Worm (Caenorhabditis elegans) whole organism, L2 larva: ENCODE results near the gene ZK666.12.

Source experiments
- F13H6.1 ChIP-seq: sonication (generic microtip); optimal IDR thresholded peaks from 2 replicates; lab custom pipeline; 2016; ENCODE audit warnings: missing genetic modification characterization, missing compliant biosample characterization
- ZK546.5 ChIP-seq: sonication (generic microtip); optimal IDR thresholded peaks from 2 replicates; lab custom pipeline; 2017; ENCODE audit warnings: missing biosample characterization, missing genetic modification characterization
- alr-1 ChIP-seq: fragments of 150-350 bp; optimal IDR thresholded peaks from 2 replicates; lab custom pipeline; 2014; ENCODE audit warnings: missing biosample characterization, missing genetic modification characterization
- ama-1 ChIP-seq: fragments of 150-350 bp; optimal IDR thresholded peaks from 2 replicates; lab custom pipeline; 2018; ENCODE audit warnings: inconsistent platforms
- blmp-1 ChIP-seq: sonication (generic microtip); optimal IDR thresholded peaks from 2 replicates; lab custom pipeline; 2017; ENCODE audit warnings: missing genetic modification characterization, mild to moderate bottlenecking, missing compliant biosample characterization, antibody characterized with exemption, moderate library complexity; ENCODE audit not compliant: insufficient read depth
- ceh-16 ChIP-seq: fragments of 150-350 bp; optimal IDR thresholded peaks from 2 replicates; lab custom pipeline; 2014; ENCODE audit warnings: missing biosample characterization, missing genetic modification characterization
- ceh-82 ChIP-seq: fragments of 150-350 bp; optimal IDR thresholded peaks from 2 replicates; lab custom pipeline; 2014; ENCODE audit warnings: missing biosample characterization, missing genetic modification characterization
- crh-2 ChIP-seq: sonication (generic microtip); optimal IDR thresholded peaks from 2 replicates; lab custom pipeline; 2017; ENCODE audit warnings: missing biosample characterization, missing genetic modification characterization
- dmd-4 ChIP-seq: sonication (generic microtip); optimal IDR thresholded peaks from 2 replicates; lab custom pipeline; 2017; ENCODE audit warnings: missing biosample characterization, missing genetic modification characterization
- elt-1 ChIP-seq: fragments of 150-350 bp; optimal IDR thresholded peaks from 2 replicates; lab custom pipeline; 2014; ENCODE audit warnings: missing biosample characterization, missing genetic modification characterization
- fos-1 ChIP-seq: fragments of 150-350 bp; optimal IDR thresholded peaks from 2 replicates; lab custom pipeline; 2014; ENCODE audit warnings: missing biosample characterization, missing genetic modification characterization
- gmeb-1 ChIP-seq: fragments of 150-350 bp; optimal IDR thresholded peaks from 2 replicates; lab custom pipeline; 2014; ENCODE audit warnings: missing biosample characterization, missing genetic modification characterization
- lin-13 ChIP-seq: fragments of 150-350 bp; optimal IDR thresholded peaks from 2 replicates; lab custom pipeline; 2014; ENCODE audit warnings: missing biosample characterization, missing genetic modification reagents, missing genetic modification characterization
- lin-39 ChIP-seq: fragments of 150-350 bp; optimal IDR thresholded peaks from 2 replicates; lab custom pipeline; 2014; ENCODE audit warnings: missing biosample characterization, missing genetic modification reagents, missing genetic modification characterization
- lsy-2 ChIP-seq, 2 experiments: fragments of 150-350 bp in 1 of 2; sonication (generic microtip) in 1 of 2; optimal IDR thresholded peaks; 2 replicates each; lab custom pipeline; 2014 to 2017; ENCODE audit warnings: missing biosample characterization in 2 of 2, missing genetic modification characterization in 2 of 2
- mab-5 ChIP-seq: fragments of 150-350 bp; optimal IDR thresholded peaks from 2 replicates; lab custom pipeline; 2014; ENCODE audit warnings: missing biosample characterization, missing genetic modification characterization
- mdl-1 ChIP-seq, 2 experiments: fragments of 150-350 bp in 1 of 2; sonication (generic microtip) in 1 of 2; optimal IDR thresholded peaks; 2 replicates each; lab custom pipeline; 2017; ENCODE audit warnings: missing biosample characterization in 2 of 2, missing genetic modification characterization in 2 of 2
- nhr-10 ChIP-seq: sonication (generic microtip); optimal IDR thresholded peaks from 2 replicates; lab custom pipeline; 2017; ENCODE audit warnings: missing biosample characterization, missing genetic modification characterization
- nhr-11 ChIP-seq: fragments of 150-350 bp; optimal IDR thresholded peaks from 2 replicates; lab custom pipeline; 2014; ENCODE audit warnings: missing biosample characterization, missing genetic modification characterization
- nhr-129 ChIP-seq: fragments of 150-350 bp; optimal IDR thresholded peaks from 2 replicates; lab custom pipeline; 2014; ENCODE audit warnings: missing biosample characterization, missing genetic modification characterization
- nhr-21 ChIP-seq: fragments of 150-350 bp; optimal IDR thresholded peaks from 2 replicates; lab custom pipeline; 2014; ENCODE audit warnings: missing biosample characterization, missing genetic modification characterization
- nhr-23 ChIP-seq: fragments of 150-350 bp; optimal IDR thresholded peaks from 2 replicates; lab custom pipeline; 2014; ENCODE audit warnings: missing biosample characterization, missing genetic modification reagents, missing genetic modification characterization
- nhr-25 ChIP-seq: fragments of 150-350 bp; sonication (generic microtip); optimal IDR thresholded peaks from 3 replicates; lab custom pipeline; 2014; ENCODE audit warnings: missing biosample characterization, missing genetic modification characterization
- nhr-6 ChIP-seq: fragments of 150-350 bp; optimal IDR thresholded peaks from 2 replicates; lab custom pipeline; 2014; ENCODE audit warnings: missing biosample characterization, missing genetic modification characterization
- nhr-77 ChIP-seq: fragments of 150-350 bp; optimal IDR thresholded peaks from 2 replicates; lab custom pipeline; 2014; ENCODE audit warnings: missing biosample characterization, missing genetic modification characterization
- skn-1 ChIP-seq: sonication (generic microtip); optimal IDR thresholded peaks from 2 replicates; lab custom pipeline; 2017; ENCODE audit warnings: missing biosample characterization, missing genetic modification characterization
- sma-3 ChIP-seq: sonication (generic microtip); optimal IDR thresholded peaks from 2 replicates; lab custom pipeline; 2016; ENCODE audit warnings: missing genetic modification reagents, missing genetic modification characterization, missing compliant biosample characterization
- sma-9 ChIP-seq, 2 experiments: fragments of 150-350 bp in 1 of 2; sonication (generic microtip) in 1 of 2; optimal IDR thresholded peaks; 2 replicates each; lab custom pipeline; 2014 to 2016; ENCODE audit warnings: missing genetic modification characterization in 2 of 2, mild to moderate bottlenecking in 1 of 2, missing biosample characterization in 1 of 2, missing compliant biosample characterization in 1 of 2, missing genetic modification reagents in 1 of 2, moderate library complexity in 1 of 2
- snpc-4 ChIP-seq: fragments of 150-350 bp; optimal IDR thresholded peaks from 2 replicates; lab custom pipeline; 2014; ENCODE audit warnings: missing biosample characterization, missing genetic modification characterization
- unc-39 ChIP-seq: fragments of 150-350 bp; optimal IDR thresholded peaks from 2 replicates; lab custom pipeline; 2014; ENCODE audit warnings: missing biosample characterization, missing genetic modification characterization
- unc-55 ChIP-seq: fragments of 150-350 bp; sonication (generic microtip); optimal IDR thresholded peaks from 3 replicates; lab custom pipeline; 2014; ENCODE audit warnings: missing biosample characterization, missing genetic modification reagents, missing genetic modification characterization
- unc-62 ChIP-seq: fragments of 150-350 bp; optimal IDR thresholded peaks from 2 replicates; lab custom pipeline; 2014; ENCODE audit warnings: missing biosample characterization, missing genetic modification reagents, missing genetic modification characterization

ZK666.12 gene

ce11 chrII:10515422-10515821, 19.4 kb downstream of the ZK666.12 start:
- peak; percentile 20 for TF ChIP-seq nhr-129 (tag; lab: Kevin White, UChicago)
- TF ChIP-seq sma-3 (GFP tag; lab: Kevin White, UChicago) = peak; percentile 64
- TF ChIP-seq lsy-2 (tag; optimal IDR thresholded peaks at IDR 0.05; lab: Kevin White, UChicago) = no peak
- TF ChIP-seq sma-9 (GFP tag; optimal IDR thresholded peaks at IDR 0.05; lab: Kevin White, UChicago) = peak; percentile 50
- TF ChIP-seq sma-9 (tag; optimal IDR thresholded peaks at IDR 0.05; lab: Kevin White, UChicago) = no peak
- peak; percentile 12 for TF ChIP-seq fos-1
- no peak for TF ChIP-seq ama-1

DNA sequence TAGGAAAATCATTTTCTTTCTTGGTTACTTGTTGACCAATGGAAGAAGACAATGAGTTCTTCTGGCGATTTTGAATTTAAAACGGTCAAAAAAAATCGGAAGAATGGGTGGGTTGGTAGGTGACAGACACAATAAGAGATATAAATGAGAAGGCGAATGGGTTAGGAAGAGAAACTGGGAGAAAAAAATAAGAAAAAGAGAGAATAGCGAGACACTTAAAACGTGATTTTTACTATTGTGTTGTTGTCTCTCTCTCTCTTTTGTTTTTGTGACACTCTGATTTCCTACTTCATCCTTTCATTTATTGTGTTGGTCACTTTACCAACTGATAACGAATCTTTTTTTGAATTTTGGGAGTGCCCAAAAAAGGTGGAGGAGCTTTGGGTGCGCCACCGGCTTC, 20.4 kb downstream of the ZK666.12 start:
- TF ChIP-seq blmp-1 (tag; lab: Kevin White, UChicago) = peak; percentile 58
- no peak for TF ChIP-seq nhr-10
- peak; percentile 10 for TF ChIP-seq sma-9 (GFP tag; optimal IDR thresholded peaks at IDR 0.05; lab: Kevin White, UChicago)
- no peak for TF ChIP-seq sma-9 (tag; optimal IDR thresholded peaks at IDR 0.05; lab: Kevin White, UChicago)
- peak; percentile 41 for TF ChIP-seq nhr-129 (tag; lab: Kevin White, UChicago)
- TF ChIP-seq ceh-82 (tag; lab: Kevin White, UChicago) = no peak
- TF ChIP-seq sma-3 (GFP tag; lab: Kevin White, UChicago) = no peak
- TF ChIP-seq nhr-25 (tag; lab: Kevin White, UChicago) = peak; percentile 17

- TF ChIP-seq nhr-10 = no peak
- no peak for TF ChIP-seq sma-9 (GFP tag; optimal IDR thresholded peaks at IDR 0.05; lab: Kevin White, UChicago)
- no peak for TF ChIP-seq sma-9 (tag; optimal IDR thresholded peaks at IDR 0.05; lab: Kevin White, UChicago)
- no peak for TF ChIP-seq F13H6.1
- no peak for TF ChIP-seq lin-13
- TF ChIP-seq crh-2 (tag; lab: Kevin White, UChicago) = no peak
- no peak for TF ChIP-seq nhr-23
- no peak for TF ChIP-seq dmd-4 (tag; lab: Kevin White, UChicago)
- TF ChIP-seq ZK546.5 (tag; lab: Kevin White, UChicago) = no peak
- no peak for TF ChIP-seq unc-62 (GFP tag; lab: Kevin White, UChicago)
- TF ChIP-seq gmeb-1 (tag; lab: Kevin White, UChicago) = no peak
- TF ChIP-seq alr-1 (tag; lab: Kevin White, UChicago) = no peak
- no peak for TF ChIP-seq unc-39 (tag; lab: Kevin White, UChicago)
- no peak for TF ChIP-seq ceh-82 (tag; lab: Kevin White, UChicago)
- no peak for TF ChIP-seq elt-1
- TF ChIP-seq nhr-77 (tag; lab: Kevin White, UChicago) = no peak
- TF ChIP-seq fos-1 = no peak
- no peak for TF ChIP-seq nhr-11 (tag; lab: Kevin White, UChicago)
Observed at ce11 chrII:10519017-10519416, 23.0 kb downstream of the ZK666.12 start, which contains the start of gene F59B10.4. F59B10.4 (minus strand) TSS chrII:10519117.

ce11 chrII:10519863-10520262, 23.9 kb downstream of the ZK666.12 start:
- TF ChIP-seq nhr-6 (no peak), alr-1 (tag; lab: Kevin White, UChicago) (no peak), blmp-1 (tag; lab: Kevin White, UChicago) (no peak), mdl-1 (tag; optimal IDR thresholded peaks at IDR 0.05; lab: Kevin White, UChicago) (no peak), nhr-11 (tag; lab: Kevin White, UChicago) (no peak), skn-1 (no peak), mab-5 (tag; lab: Kevin White, UChicago) (no peak), snpc-4 (tag; lab: Kevin White, UChicago) (no peak), nhr-21 (tag; lab: Kevin White, UChicago) (no peak), nhr-10 (no peak)
- TF ChIP-seq, all 48 proteins: peak for 0

DNA sequence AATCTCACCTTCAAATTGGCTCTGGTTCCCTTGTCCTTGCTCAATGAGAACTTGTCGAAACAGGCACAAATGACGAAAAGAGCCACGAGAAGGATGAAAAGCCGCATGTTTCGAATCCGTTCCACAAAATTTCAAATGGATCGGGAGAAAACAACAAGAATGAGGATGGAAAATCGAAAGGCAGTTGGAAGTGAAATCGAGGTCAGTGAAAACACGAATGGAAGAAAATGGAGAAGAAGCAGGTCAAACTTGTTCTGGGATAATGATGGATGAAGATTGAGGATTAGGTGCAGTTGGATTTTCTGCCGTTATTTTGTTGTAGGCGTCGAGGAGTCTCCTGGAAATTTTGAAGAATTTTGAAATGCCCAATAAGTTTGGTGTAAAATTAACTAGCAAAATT, 27.0 kb downstream of the ZK666.12 start:
- no peak for TF ChIP-seq ceh-82 (tag; lab: Kevin White, UChicago)
- TF ChIP-seq mdl-1 (tag; optimal IDR thresholded peaks at IDR 0.05; lab: Kevin White, UChicago) = no peak
- no peak for TF ChIP-seq unc-55 (GFP tag; lab: Kevin White, UChicago)
- no peak for TF ChIP-seq lin-39 (tag; lab: Kevin White, UChicago)
- TF ChIP-seq ceh-16 (tag; lab: Kevin White, UChicago) = no peak
- TF ChIP-seq mab-5 (tag; lab: Kevin White, UChicago) = no peak
- peak; percentile 57 for TF ChIP-seq blmp-1 (tag; lab: Kevin White, UChicago)
